Fruit fly (Drosophila melanogaster): ENCODE results near the gene mus304.

mus304 gene

DNA sequence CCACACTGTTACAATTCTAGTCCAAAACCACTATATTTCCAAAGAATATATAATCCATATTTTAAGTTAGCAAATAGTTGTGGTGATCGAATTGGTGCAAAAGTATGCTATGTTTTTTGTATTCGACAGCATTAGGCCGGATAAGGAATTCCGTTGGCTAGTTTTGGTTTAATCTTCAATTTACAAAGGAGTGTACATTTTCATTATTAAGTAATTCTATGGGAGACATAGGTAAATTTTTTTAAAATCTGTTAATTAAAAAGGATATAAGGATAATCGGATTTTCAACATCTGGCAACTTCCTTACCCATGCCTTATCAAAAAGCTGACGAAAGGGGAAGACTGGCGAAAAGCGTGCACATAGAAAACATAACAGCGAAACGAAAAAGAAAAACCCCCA is 31.0 kb upstream of the mus304 start:
- TF ChIP-seq Hr96 (GFP tag; optimal IDR thresholded peaks at IDR 0.05) (no peak), kay (GFP tag; ENCODE audit: borderline replicate concordance) (no peak), bab1 (GFP tag; optimal IDR thresholded peaks at IDR 0.05) (no peak)

DNA sequence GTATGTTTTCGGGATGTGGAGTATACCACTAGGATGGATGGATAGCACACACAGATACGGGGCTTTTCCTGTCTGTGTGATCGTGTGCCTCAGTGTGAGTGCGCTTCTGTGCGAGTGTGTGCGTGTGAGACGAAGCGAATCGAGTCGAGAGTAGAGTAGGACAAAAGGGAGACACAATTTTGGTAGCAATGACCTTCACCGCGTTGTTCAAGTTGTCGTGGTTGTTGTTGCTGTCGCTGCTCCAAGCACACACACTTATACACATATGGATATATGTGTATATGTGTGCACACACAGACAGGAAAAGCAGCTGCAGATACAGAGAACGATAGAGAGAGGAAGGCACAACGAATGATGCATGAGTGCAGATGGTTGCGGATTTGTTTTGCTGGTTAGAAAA is 30.5 kb upstream of the mus304 start:
- TF ChIP-seq kay (GFP tag; ENCODE audit: borderline replicate concordance), result no peak

DNA sequence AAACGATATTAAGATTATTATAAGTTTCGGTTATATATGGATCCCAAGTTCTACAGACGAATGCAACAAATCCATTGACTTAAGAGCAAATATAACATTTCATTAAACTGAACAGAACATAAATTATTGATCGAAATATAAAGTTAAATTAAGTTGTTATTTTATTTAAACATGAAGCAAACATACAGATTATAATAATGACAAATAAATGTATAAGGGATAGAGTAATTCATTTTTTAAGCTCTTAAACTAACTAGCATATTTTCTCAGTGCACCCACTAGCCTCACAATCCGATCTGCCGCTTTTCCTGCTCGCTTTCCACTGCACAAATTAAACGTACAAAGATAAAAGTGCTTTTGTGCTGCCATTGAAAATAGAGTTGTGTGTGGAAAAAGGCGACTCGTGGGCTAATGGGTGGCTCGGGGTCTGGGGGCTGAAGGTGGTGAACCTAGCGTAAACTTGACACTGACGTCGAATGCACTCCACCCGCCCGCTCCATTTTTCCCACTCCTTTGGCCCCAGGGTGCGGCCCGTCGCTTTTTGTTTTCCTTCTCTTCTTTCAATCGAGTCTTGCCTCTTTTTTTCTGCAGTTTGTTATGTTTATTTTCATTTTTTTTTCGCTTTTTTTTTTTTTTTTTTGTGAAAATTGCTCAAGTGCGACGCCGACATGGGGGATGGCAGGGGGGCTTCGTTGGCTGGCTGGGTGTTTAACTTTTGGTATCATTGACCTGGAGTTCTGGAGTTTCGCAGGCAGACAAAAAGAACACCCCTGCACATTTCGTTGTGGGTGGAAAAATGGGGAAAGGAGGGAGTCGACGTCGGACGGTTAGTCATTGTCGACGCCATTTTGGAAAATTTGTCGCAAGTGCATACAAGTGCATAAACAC is 29.8 kb upstream of the mus304 start:
- peak; percentile 27 for TF ChIP-seq kay (GFP tag; ENCODE audit: borderline replicate concordance)
- no peak for TF ChIP-seq toe (GFP tag; optimal IDR thresholded peaks at IDR 0.05)

DNA sequence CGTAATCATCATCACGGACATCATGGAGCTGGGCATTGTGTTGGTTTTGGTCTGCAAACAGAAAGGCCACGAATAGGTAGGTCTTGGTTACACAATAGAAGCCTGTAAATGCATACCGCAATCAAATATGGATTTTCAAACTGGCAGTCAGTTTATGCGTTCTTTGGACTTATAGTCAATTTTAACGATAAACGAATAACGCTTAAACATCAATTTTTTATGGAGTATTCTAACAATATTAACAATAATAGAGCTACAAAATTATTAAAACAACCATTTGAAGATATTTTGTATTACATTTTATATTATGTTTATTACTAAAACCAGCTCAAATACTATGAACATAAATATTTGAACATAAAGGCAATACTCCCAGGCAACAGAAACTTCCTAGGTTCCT is 28.1 kb upstream of the mus304 start:
- TF ChIP-seq CG14711 (tag; optimal IDR thresholded peaks at IDR 0.05), result no peak
- no peak for TF ChIP-seq cnc (optimal IDR thresholded peaks at IDR 0.05)

DNA sequence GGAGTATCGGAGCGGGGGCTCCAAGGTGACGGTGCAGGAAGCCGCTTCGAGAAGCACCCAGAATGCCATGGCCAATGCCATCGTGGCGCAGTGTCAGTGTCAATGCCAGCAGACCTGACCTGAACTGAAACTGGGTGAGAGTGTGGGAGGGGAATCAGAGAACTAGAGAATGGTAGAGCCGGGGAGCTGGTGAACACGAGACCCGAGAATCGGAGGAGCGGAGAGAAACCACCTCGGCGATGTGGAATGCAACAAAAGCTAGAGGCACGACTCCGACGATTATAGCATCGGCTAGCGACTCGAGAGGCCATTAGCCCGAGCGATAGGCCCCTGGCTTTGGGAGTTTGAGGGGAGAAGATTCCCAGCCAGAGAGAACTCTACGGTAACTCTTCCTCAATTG is 27.7 kb upstream of the mus304 start:
- TF ChIP-seq CG1620 (GFP tag; optimal IDR thresholded peaks at IDR 0.05) (no peak), CG5204 (GFP tag; optimal IDR thresholded peaks at IDR 0.05) (no peak), CG14711 (tag; optimal IDR thresholded peaks at IDR 0.05) (no peak)

DNA sequence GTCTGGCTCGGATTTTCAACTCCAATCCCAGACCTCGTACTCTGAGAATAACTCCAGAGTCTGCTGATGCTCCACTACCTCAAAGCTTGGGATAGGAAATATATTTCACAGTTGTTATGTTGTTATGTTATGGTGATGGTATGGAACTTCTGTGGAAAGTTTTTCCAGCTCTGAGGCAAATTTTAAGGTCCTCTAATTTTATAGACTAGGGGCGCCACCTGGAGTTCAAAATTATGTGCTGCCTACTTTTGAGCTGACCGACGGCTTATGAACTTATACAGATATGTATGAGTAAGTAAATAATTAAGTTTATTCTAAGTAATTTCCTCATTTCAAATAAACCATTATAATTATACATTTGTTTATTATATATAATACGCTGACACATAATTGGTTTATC is 26.2 kb upstream of the mus304 start:
- TF ChIP-seq cic (GFP tag; optimal IDR thresholded peaks at IDR 0.05) (no peak), pad (GFP tag; optimal IDR thresholded peaks at IDR 0.05) (no peak), Mnt (GFP tag; optimal IDR thresholded peaks at IDR 0.05) (no peak), Hr96 (GFP tag; optimal IDR thresholded peaks at IDR 0.05) (no peak), CG7045 (GFP tag; optimal IDR thresholded peaks at IDR 0.05) (no peak), kay (GFP tag; ENCODE audit: borderline replicate concordance) (no peak), ovo (GFP tag; optimal IDR thresholded peaks at IDR 0.05) (no peak), tj (GFP tag; optimal IDR thresholded peaks at IDR 0.05) (no peak), CG1620 (GFP tag; optimal IDR thresholded peaks at IDR 0.05) (no peak), CG33017 (tag; optimal IDR thresholded peaks at IDR 0.05) (no peak), Crg-1 (GFP tag; optimal IDR thresholded peaks at IDR 0.05) (no peak), Clk (GFP tag; optimal IDR thresholded peaks at IDR 0.05) (no peak), cnc (optimal IDR thresholded peaks at IDR 0.05) (no peak), CG14711 (tag; optimal IDR thresholded peaks at IDR 0.05) (no peak), CG5204 (GFP tag; optimal IDR thresholded peaks at IDR 0.05) (no peak), CG12768 (GFP tag; optimal IDR thresholded peaks at IDR 0.05) (no peak), toe (GFP tag; optimal IDR thresholded peaks at IDR 0.05) (no peak), CG7101 (tag; optimal IDR thresholded peaks at IDR 0.05) (no peak), CG11617 (GFP tag; optimal IDR thresholded peaks at IDR 0.05) (no peak), bab1 (GFP tag; optimal IDR thresholded peaks at IDR 0.05) (no peak)

DNA sequence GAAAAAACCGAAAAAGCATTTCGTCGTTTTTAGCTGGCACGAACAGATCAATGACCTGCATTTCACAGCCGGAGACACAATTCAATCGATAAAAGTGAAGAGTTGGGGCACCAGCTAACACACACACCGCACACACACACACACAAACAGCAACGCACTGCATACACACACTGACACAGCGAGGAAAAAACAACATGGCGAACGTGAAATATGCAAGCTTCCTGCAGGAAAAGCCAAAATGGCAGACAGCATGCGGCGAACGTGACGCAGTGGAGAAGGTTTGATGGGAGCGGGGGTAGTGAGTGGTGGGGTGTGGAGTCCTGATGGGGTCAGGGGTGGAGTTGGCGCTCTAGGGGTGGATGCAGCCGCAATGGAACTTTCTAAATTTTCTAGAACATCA is 25.6 kb upstream of the mus304 start:
- TF ChIP-seq CG11617 (GFP tag; optimal IDR thresholded peaks at IDR 0.05), result no peak
- TF ChIP-seq tj (GFP tag; optimal IDR thresholded peaks at IDR 0.05), result no peak

DNA sequence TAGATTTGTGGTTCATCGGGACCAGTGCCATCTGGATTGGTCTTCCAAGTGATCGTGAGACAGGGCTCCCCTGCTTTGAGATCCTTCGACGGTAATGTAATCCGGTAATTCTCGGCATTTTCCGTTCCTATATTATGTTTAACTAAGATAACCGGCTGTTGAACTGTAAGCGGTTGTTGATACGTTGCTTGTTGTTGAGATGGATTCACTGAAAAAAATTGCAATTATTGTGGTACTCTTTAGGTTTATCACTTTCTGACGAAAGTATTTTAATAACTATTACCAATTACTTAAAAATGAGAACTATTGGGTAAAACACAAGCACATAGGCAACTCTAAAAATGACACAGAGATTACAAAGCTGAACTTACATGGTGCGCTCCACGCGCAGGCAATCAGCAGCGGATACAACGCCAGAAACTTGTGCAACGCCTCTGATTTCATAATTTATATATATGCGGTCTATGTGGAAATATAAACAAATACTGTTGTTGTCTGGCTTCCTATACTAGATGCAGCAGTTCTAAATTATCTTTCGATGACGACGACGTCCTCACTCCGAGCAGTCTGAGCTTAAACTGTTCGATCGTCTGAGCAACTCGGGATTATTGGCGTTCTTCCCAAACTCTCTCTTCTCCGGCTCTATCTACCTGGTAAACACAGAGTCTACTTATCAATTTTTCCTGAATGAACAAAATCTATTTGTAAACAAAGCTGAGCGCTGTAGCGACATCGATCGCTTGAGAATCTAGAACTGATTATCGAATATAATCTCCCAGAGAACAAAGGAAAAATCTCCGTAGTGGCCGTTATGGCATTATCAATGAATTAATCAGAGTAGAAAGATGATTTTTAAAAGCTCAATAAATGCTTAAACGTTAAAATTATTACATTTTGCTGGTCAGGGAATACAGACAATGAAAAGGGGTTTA is 22.6 kb upstream of the mus304 start, which contains the start of gene CG34253:
CG34253 (minus strand) TSS at position 567 of the 932 bp plus-strand sequence.
- TF ChIP-seq Crg-1 (GFP tag; optimal IDR thresholded peaks at IDR 0.05) (no peak), cic (GFP tag; optimal IDR thresholded peaks at IDR 0.05) (peak; percentile 95), CG14711 (tag; optimal IDR thresholded peaks at IDR 0.05) (peak; percentile 19), toe (GFP tag; optimal IDR thresholded peaks at IDR 0.05) (no peak), kay (GFP tag; ENCODE audit: borderline replicate concordance) (no peak), CG1620 (GFP tag; optimal IDR thresholded peaks at IDR 0.05) (no peak), CG5204 (GFP tag; optimal IDR thresholded peaks at IDR 0.05) (no peak), Mnt (GFP tag; optimal IDR thresholded peaks at IDR 0.05) (peak; percentile 2), Hr96 (GFP tag; optimal IDR thresholded peaks at IDR 0.05) (no peak), CG7045 (GFP tag; optimal IDR thresholded peaks at IDR 0.05) (no peak), CG12768 (GFP tag; optimal IDR thresholded peaks at IDR 0.05) (no peak), ovo (GFP tag; optimal IDR thresholded peaks at IDR 0.05) (no peak), tj (GFP tag; optimal IDR thresholded peaks at IDR 0.05) (no peak), CG33017 (tag; optimal IDR thresholded peaks at IDR 0.05) (no peak), CG11617 (GFP tag; optimal IDR thresholded peaks at IDR 0.05) (no peak)
